Fruit fly (Drosophila melanogaster) S2 (cell line): ENCODE data around the gene Abd-B.

ENCODE experiments used
- CG8478 ChIP-seq: fragments of >200 bp; optimal IDR thresholded peaks from 2 replicates; lab custom pipeline; 2018
- CTCF ChIP-seq, 2 experiments: fragments of >200 bp; optimal IDR thresholded peaks; 2 replicates each; lab custom pipeline; 2018

DNA sequence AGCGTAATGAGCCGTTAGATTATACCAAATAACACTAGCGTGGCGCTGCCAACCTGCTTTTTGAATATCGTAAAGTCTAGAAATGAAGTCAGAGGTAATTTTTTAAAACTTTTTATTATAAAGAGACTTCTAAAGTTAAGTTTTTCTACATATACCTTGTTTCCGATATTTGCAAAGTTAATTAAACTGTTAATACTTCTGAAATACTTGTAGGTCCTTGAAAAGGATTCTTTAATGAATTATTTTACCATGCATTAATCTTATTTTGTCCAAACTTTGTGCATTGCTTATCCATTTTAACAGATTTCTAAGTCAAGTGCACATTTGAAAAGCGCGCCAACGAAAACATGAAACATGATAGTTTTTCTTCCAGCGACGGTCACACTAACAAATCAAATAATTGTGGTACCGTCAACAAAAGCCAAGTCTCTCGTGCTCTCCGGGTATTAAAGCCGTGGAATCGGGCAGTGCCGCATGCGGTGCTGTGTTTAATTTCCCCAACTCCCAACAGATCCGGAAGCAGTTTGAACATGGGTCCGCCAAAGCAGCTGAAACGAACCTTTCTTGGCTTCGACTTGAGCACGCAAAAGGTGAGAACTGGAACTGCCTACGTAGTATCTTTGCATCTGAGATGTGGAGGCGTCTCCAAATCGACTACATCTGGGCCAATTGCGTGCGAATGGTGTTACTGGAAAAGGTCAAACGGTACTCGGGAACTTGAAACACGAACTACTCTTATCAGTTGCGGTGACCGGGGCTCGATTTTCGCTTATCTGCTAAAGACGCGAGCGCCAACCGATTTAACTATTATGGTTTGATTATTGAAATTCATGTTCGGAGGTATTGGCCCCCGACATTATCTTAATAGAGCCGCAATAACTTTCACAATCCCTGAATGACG is 24.3 kb upstream of the Abd-B start, which contains the start of the genes EMC2A and CG3534:
- TF ChIP-seq CG8478 (lab: Kevin White, UChicago) (no peak), CTCF (optimal IDR thresholded peaks at IDR 0.05; lab: Kevin White, UChicago) (no peak)
